Worm (Caenorhabditis elegans): Measurements from ENCODE around the gene pgph-2.

The pgph-2 gene

DNA sequence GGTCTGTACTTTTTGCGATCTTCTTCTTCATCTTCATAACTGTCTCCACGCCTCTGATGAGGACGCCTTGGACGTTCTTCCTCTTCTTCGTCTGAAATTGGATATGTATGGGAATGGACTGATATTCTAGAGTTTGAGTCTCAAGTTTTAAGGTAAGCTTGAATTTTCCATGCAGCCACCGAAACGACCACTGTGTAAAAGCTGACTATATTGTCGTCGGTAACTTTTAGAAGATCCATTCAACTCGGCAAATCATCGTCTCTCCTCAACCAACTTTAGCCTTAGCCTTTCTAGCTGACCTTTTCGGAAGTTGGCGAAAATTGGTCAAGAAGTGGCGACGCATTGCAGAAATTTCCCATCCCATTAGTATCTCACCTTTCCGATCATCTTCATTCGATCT lies 40.5 kb upstream of the pgph-2 start:
- no peak for TF ChIP-seq elt-1 (tag; optimal IDR thresholded peaks at IDR 0.05)
- no peak for TF ChIP-seq lin-11 (tag; optimal IDR thresholded peaks at IDR 0.05)
- TF ChIP-seq F13H6.1 (tag; optimal IDR thresholded peaks at IDR 0.05): no peak
- no peak for TF ChIP-seq ZK546.5 (tag; optimal IDR thresholded peaks at IDR 0.05)
- TF ChIP-seq sem-4 (tag; optimal IDR thresholded peaks at IDR 0.05): no peak
- no peak for TF ChIP-seq unc-55 (GFP tag; optimal IDR thresholded peaks at IDR 0.05)
- TF ChIP-seq nhr-21 (tag; optimal IDR thresholded peaks at IDR 0.05): no peak
- no peak for TF ChIP-seq gmeb-1 (tag; optimal IDR thresholded peaks at IDR 0.05)
- no peak for TF ChIP-seq nhr-237 (tag; optimal IDR thresholded peaks at IDR 0.05)
- TF ChIP-seq nhr-23 (tag; optimal IDR thresholded peaks at IDR 0.05): no peak
- TF ChIP-seq lsy-2 (tag; optimal IDR thresholded peaks at IDR 0.05): no peak
- no peak for TF ChIP-seq snpc-4 (tag; optimal IDR thresholded peaks at IDR 0.05)
- TF ChIP-seq sma-3 (GFP tag; optimal IDR thresholded peaks at IDR 0.05): no peak
- no peak for TF ChIP-seq nhr-77 (tag; optimal IDR thresholded peaks at IDR 0.05)
- TF ChIP-seq blmp-1 (tag; optimal IDR thresholded peaks at IDR 0.05; ENCODE audit: insufficient read depth): no peak
- no peak for TF ChIP-seq mab-5 (tag; optimal IDR thresholded peaks at IDR 0.05)

DNA sequence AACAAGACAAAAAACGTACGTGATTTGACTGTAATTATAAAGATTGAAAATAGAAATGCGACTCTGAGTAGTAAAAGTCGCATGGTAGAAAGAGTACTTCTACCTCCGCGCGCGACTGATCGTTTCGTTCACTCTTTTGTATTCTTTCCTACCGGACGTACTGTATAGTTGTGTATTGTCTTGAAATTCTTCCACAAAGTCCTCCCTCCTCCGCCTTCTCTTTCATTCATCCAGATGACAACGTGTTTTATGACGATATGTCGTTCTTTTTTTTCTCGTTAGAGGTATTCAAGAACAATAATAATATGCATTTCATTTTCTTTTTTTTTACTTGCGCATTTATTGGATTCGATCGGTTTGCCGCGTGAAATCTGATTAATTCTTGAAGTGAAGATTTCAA lies 38.5 kb upstream of the pgph-2 start, which contains the start of gene K09H11.4:
Gene K09H11.4 (minus strand): TSS at position 101 of the 400 bp plus-strand sequence.
- TF ChIP-seq ztf-4 (tag; optimal IDR thresholded peaks at IDR 0.05): no peak
- TF ChIP-seq sma-9 (GFP tag; optimal IDR thresholded peaks at IDR 0.05): no peak
- TF ChIP-seq sma-9 (tag; optimal IDR thresholded peaks at IDR 0.05): no peak

DNA sequence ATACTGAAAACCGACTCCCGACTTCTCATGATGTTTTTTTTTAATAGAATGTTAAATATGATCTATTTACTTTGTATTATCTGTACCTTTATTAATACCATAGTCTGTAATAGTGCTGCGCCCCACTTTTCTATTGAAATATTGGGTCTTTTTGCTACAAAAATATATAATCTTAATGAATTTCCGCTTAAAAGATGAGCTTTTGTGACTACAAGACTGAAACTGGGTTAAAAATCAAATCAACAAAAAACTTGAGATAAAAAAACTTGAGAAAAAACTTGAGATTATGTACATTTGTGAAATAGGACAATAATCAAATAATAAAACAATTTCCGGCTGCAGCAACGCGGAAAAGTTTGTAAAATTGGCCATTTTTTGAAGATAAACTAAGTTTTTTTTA lies 34.1 kb upstream of the pgph-2 start, which contains the start of gene K09H11.15:
Gene K09H11.15 (minus strand): TSS at position 101 of the 400 bp plus-strand sequence.
- no peak for TF ChIP-seq alr-1 (tag; optimal IDR thresholded peaks at IDR 0.05)
- no peak for TF ChIP-seq sma-9 (GFP tag; optimal IDR thresholded peaks at IDR 0.05)
- TF ChIP-seq sma-9 (tag; optimal IDR thresholded peaks at IDR 0.05): no peak
- TF ChIP-seq dmd-4 (tag; optimal IDR thresholded peaks at IDR 0.05): no peak
- TF ChIP-seq ztf-1 (GFP tag; conservative IDR thresholded peaks at IDR 0.05): no peak
- no peak for TF ChIP-seq lin-39 (tag; optimal IDR thresholded peaks at IDR 0.05)
- TF ChIP-seq peb-1 (tag; optimal IDR thresholded peaks at IDR 0.05): no peak

DNA sequence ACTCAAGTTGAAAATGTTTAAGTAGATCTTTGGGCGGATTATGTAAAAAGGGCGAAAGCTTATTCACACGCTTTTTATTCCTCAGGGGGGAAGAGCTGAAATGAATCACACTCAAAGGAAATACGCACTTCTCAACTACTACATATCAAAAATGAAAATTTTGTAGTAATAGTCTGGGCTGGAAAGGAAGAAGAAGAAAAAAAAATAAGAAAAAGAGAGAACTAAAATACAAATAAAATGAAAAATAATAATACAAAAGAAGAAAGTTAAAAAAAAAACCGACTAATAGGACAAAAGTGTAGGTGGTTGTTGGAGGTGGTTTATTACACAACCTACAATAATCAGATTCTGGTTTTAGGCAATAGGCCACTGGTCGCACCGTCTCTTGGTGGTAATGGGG lies 28.9 kb upstream of the pgph-2 start, which contains the start of gene K09H11.6:
Gene K09H11.6 (minus strand): TSS at position 101 of the 400 bp plus-strand sequence.
- TF ChIP-seq dmd-4 (tag; optimal IDR thresholded peaks at IDR 0.05) (no peak), ZK546.5 (tag; optimal IDR thresholded peaks at IDR 0.05) (no peak), blmp-1 (tag; optimal IDR thresholded peaks at IDR 0.05; ENCODE audit: insufficient read depth) (no peak), lin-13 (GFP tag; optimal IDR thresholded peaks at IDR 0.05) (no peak), nhr-77 (tag; optimal IDR thresholded peaks at IDR 0.05) (no peak)

DNA sequence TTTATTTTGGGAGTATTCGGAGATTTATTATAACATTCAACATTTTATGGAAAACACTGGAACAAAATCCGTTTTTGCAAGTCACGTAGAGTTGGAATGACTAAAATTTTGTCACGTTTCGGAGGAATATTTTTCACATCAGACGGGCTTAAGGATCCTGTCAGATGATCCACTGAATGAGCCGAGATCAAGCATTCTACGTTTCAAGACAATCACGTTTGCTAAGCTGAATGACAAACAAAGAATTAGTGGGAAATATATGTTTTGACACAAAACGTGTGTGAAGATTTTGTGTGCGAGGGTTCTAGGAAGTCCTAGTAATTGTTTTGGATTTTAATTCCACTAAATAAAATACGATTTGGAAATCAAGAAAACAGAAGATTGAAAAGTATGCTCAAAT lies 25.5 kb upstream of the pgph-2 start:
- TF ChIP-seq nhr-77 (tag; optimal IDR thresholded peaks at IDR 0.05) (no peak), R02D3.7 (tag; optimal IDR thresholded peaks at IDR 0.05) (no peak), snpc-4 (tag; optimal IDR thresholded peaks at IDR 0.05) (no peak), mbf-1 (tag; optimal IDR thresholded peaks at IDR 0.05) (no peak), unc-55 (GFP tag; optimal IDR thresholded peaks at IDR 0.05) (no peak), crh-2 (tag; optimal IDR thresholded peaks at IDR 0.05) (no peak), egl-27 (tag; optimal IDR thresholded peaks at IDR 0.05) (no peak), nhr-6 (tag; optimal IDR thresholded peaks at IDR 0.05) (no peak), alr-1 (tag; optimal IDR thresholded peaks at IDR 0.05) (no peak)

DNA sequence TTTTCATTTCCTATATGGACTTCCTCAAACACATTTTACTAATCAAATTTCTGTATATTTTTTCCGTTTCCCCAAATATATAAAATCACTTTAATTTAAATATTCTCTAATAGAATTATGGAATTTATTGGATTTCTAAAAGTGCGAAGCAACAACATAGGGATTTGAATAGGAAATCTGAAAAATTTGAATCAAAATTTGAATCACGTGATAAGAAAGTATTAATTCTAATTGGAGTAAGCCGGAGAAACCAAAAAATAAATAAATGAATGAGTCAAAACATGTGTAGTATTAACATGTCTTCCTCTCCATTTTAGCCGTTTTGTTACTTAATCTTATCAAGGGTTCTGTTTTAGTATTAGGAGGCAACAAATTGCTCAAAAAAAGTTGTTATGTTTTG lies 23.7 kb upstream of the pgph-2 start:
- TF ChIP-seq F13H6.1 (tag; optimal IDR thresholded peaks at IDR 0.05) (no peak), C34F6.9 (tag; optimal IDR thresholded peaks at IDR 0.05) (no peak), zag-1 (tag; optimal IDR thresholded peaks at IDR 0.05) (no peak), R02D3.7 (tag; optimal IDR thresholded peaks at IDR 0.05) (no peak), nhr-237 (tag; optimal IDR thresholded peaks at IDR 0.05) (no peak), unc-39 (tag; optimal IDR thresholded peaks at IDR 0.05) (no peak), lin-11 (tag; optimal IDR thresholded peaks at IDR 0.05) (no peak), alr-1 (tag; optimal IDR thresholded peaks at IDR 0.05) (no peak), mbf-1 (tag; optimal IDR thresholded peaks at IDR 0.05) (no peak), gmeb-1 (tag; optimal IDR thresholded peaks at IDR 0.05) (no peak), nhr-23 (tag; optimal IDR thresholded peaks at IDR 0.05) (no peak), ZK546.5 (tag; optimal IDR thresholded peaks at IDR 0.05) (no peak), elt-1 (tag; optimal IDR thresholded peaks at IDR 0.05) (no peak), sma-3 (GFP tag; optimal IDR thresholded peaks at IDR 0.05) (no peak)
